Worm (Caenorhabditis elegans) whole organism, late embryonic: ENCODE results near the gene unc-62.
"Not testable (repeated sequence)": the region's sequence is repeated elsewhere in the genome, so short reads cannot be mapped to it uniquely, and the experiment has no call there.

Experiments
- mec-3 ChIP-seq: sonication (generic microtip); optimal IDR thresholded peaks from 2 replicates; lab custom pipeline; 2016; ENCODE audit warnings: borderline replicate concordance, missing genetic modification characterization, missing compliant biosample characterization
- nhr-11 ChIP-seq: fragments of 150-350 bp; optimal IDR thresholded peaks from 2 replicates; lab custom pipeline; 2014; ENCODE audit warnings: missing biosample characterization, missing genetic modification characterization

DNA sequence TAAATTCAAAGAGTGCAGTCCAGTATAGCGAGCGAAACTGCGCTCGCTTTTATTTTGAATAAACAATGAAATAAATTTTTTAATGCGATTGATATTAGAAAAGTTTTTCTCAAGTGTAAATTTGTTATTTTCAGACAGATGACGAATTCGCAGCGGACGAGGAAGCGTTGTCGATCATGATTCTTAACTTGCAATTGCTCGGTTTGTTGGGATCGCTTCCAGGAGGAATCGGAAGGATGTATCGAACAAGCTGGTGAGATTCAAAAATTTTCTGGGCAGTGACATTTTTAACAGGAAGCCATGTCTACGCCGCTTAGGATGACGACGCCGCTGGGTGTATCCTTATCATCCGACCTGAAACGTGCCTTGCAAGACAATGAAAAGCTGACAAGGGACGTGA is 56.3 kb downstream of the unc-62 start, which contains the start of gene Y61A9LA.12:
- not testable (repeated sequence) for TF ChIP-seq nhr-11, mec-3 (tag; lab: Kevin White, UChicago)
